Worm (Caenorhabditis elegans): Measurements from ENCODE around the gene K08B4.7.

ce11 chrIV:6051884-6052283, 40.3 kb downstream of the K08B4.7 start:
- TF ChIP-seq snpc-1.3 (tag; optimal IDR thresholded peaks at IDR 0.05; ENCODE audit: insufficient read depth): no peak
- TF ChIP-seq ceh-91 (GFP tag; IDR thresholded peaks at IDR 0.05): no peak
- TF ChIP-seq Y53F4B.3 (GFP tag; IDR thresholded peaks at IDR 0.05): no peak
- no peak for TF ChIP-seq F39B2.1 (GFP tag; IDR thresholded peaks at IDR 0.05)
- no peak for TF ChIP-seq unc-130 (GFP tag; optimal IDR thresholded peaks at IDR 0.05)
- TF ChIP-seq ama-1 (optimal IDR thresholded peaks at IDR 0.05): no peak
- TF ChIP-seq ama-1 (GFP tag; optimal IDR thresholded peaks at IDR 0.05): no peak
- TF ChIP-seq gei-17 (GFP tag; optimal IDR thresholded peaks at IDR 0.05): no peak
- TF ChIP-seq snpc-4 (GFP tag; optimal IDR thresholded peaks at IDR 0.05): no peak
- no peak for TF ChIP-seq snpc-4 (tag; optimal IDR thresholded peaks at IDR 0.05)
- TF ChIP-seq T26A5.8 (tag; optimal IDR thresholded peaks at IDR 0.05): no peak
- TF ChIP-seq mel-28 (tag; optimal IDR thresholded peaks at IDR 0.05; ENCODE audit: borderline replicate concordance): no peak
- no peak for TF ChIP-seq atf-7 (tag; optimal IDR thresholded peaks at IDR 0.05)
- TF ChIP-seq F33H1.4 (GFP tag; IDR thresholded peaks at IDR 0.05): no peak
- TF ChIP-seq sdz-38 (tag; optimal IDR thresholded peaks at IDR 0.05): no peak
